Fruit fly (Drosophila melanogaster) S2 (cell line): ENCODE results near the gene RnrL.

Experiments used
- CG8478 ChIP-seq: fragments of >200 bp; optimal IDR thresholded peaks from 2 replicates; lab custom pipeline; 2018
- CTCF ChIP-seq, 2 experiments: fragments of >200 bp; optimal IDR thresholded peaks; 2 replicates each; lab custom pipeline; 2018

- TF ChIP-seq CTCF (optimal IDR thresholded peaks at IDR 0.05; lab: Kevin White, UChicago) (no peak), CG8478 (lab: Kevin White, UChicago) (no peak)
These were observed 28.8 kb upstream of the RnrL start, which contains the start of the genes CtsL4 and ClpP for dm6 chr2L:10356508-10356907.
